Fruit fly (Drosophila melanogaster) whole organism, embryonic: ENCODE data around the gene CG32588.
A peak's percentile ranks its signal among the peaks of the same experiment; 100 is the strongest.

Source experiments
- CG10274 ChIP-seq: fragments of 200-800 bp; sonication (Bioruptor generic); optimal IDR thresholded peaks from 3 replicates; lab custom pipeline; 2017; ENCODE audit warnings: missing biosample characterization, mild to moderate bottlenecking, missing genetic modification characterization
- CG10543 ChIP-seq: fragments of 200-800 bp; sonication (Bioruptor generic); optimal IDR thresholded peaks from 3 replicates; lab custom pipeline; 2017; ENCODE audit warnings: missing biosample characterization, mild to moderate bottlenecking, missing genetic modification characterization, moderate library complexity
- CG12236 ChIP-seq: fragments of 200-800 bp; sonication (Bioruptor generic); optimal IDR thresholded peaks from 2 replicates; lab custom pipeline; 2016; ENCODE audit warnings: missing biosample characterization, missing genetic modification characterization
- CG12299 ChIP-seq: fragments of 200-800 bp; sonication (Bioruptor generic); optimal IDR thresholded peaks from 2 replicates; lab custom pipeline; 2018; ENCODE audit warnings: missing biosample characterization, mild to moderate bottlenecking, missing genetic modification characterization
- CG15269 ChIP-seq: fragments of 200-800 bp; sonication (Bioruptor generic); optimal IDR thresholded peaks from 2 replicates; lab custom pipeline; 2018; ENCODE audit warnings: missing biosample characterization, mild to moderate bottlenecking, missing genetic modification characterization, moderate library complexity
- CG1529 ChIP-seq: fragments of 200-800 bp; sonication (Bioruptor generic); optimal IDR thresholded peaks from 3 replicates; lab custom pipeline; 2018; ENCODE audit warnings: missing biosample characterization, missing genetic modification characterization
- CG1602 ChIP-seq: fragments of 200-800 bp; sonication (Bioruptor generic); optimal IDR thresholded peaks from 3 replicates; lab custom pipeline; 2016; ENCODE audit warnings: missing biosample characterization, missing genetic modification characterization
- CG17361 ChIP-seq: fragments of 200-800 bp; sonication (Bioruptor generic); IDR thresholded peaks from 3 replicates; pipeline ENCODE4 v1.3.6; 2022; ENCODE audit warnings: missing biosample characterization, missing genetic modification characterization
- CG17385 ChIP-seq: fragments of 200-800 bp; sonication (Bioruptor generic); optimal IDR thresholded peaks from 3 replicates; lab custom pipeline; 2018; ENCODE audit warnings: missing biosample characterization, mild to moderate bottlenecking, missing genetic modification characterization
- CG18599 ChIP-seq: fragments of 200-800 bp; sonication (Bioruptor generic); optimal IDR thresholded peaks from 3 replicates; lab custom pipeline; 2017; ENCODE audit warnings: missing biosample characterization, missing genetic modification characterization, mild to moderate bottlenecking, moderate library complexity, missing genetic modification reagents
- CG18764 ChIP-seq: fragments of 200-800 bp; sonication (Bioruptor generic); optimal IDR thresholded peaks from 3 replicates; lab custom pipeline; 2016; ENCODE audit warnings: missing biosample characterization, missing genetic modification characterization
- CG2712 ChIP-seq: fragments of 200-800 bp; optimal IDR thresholded peaks from 3 replicates; lab custom pipeline; 2019; ENCODE audit warnings: missing biosample characterization, mild to moderate bottlenecking, missing genetic modification characterization, moderate library complexity
- CG32767 ChIP-seq: fragments of 200-800 bp; sonication (Bioruptor generic); IDR thresholded peaks from 2 replicates; pipeline ENCODE4 v1.3.6; 2022; ENCODE audit warnings: missing biosample characterization, missing genetic modification characterization
- CG3281 ChIP-seq: fragments of 200-800 bp; sonication (Bioruptor generic); optimal IDR thresholded peaks from 3 replicates; lab custom pipeline; 2017; ENCODE audit warnings: missing biosample characterization, mild to moderate bottlenecking, missing genetic modification characterization
- CG3407 ChIP-seq: fragments of 200-800 bp; sonication (Bioruptor generic); optimal IDR thresholded peaks from 2 replicates; lab custom pipeline; 2018; ENCODE audit warnings: missing biosample characterization, mild to moderate bottlenecking, missing genetic modification characterization
- CG6791 ChIP-seq: fragments of 200-800 bp; sonication (Bioruptor generic); IDR thresholded peaks from 3 replicates; pipeline ENCODE4 v1.3.6; 2022; ENCODE audit warnings: missing biosample characterization, missing genetic modification characterization; ENCODE audit not compliant: partially characterized antibody
- CG8924 ChIP-seq: fragments of 200-800 bp; optimal IDR thresholded peaks from 3 replicates; lab custom pipeline; 2019; ENCODE audit warnings: missing biosample characterization, mild to moderate bottlenecking, missing genetic modification characterization, moderate library complexity
- CG9609 ChIP-seq: fragments of 200-800 bp; sonication (Bioruptor generic); optimal IDR thresholded peaks from 3 replicates; lab custom pipeline; 2016; ENCODE audit warnings: missing biosample characterization, missing genetic modification characterization
- CG9817 ChIP-seq: fragments of 200-800 bp; sonication (Bioruptor generic); optimal IDR thresholded peaks from 2 replicates; lab custom pipeline; 2018; ENCODE audit warnings: missing biosample characterization, mild to moderate bottlenecking, missing genetic modification characterization, moderate library complexity
- CG9932 ChIP-seq: fragments of 200-800 bp; sonication (Bioruptor generic); IDR thresholded peaks from 2 replicates; pipeline ENCODE4 v1.3.6; 2022; ENCODE audit warnings: missing biosample characterization, missing genetic modification characterization
- Chrac-16 ChIP-seq: fragments of 200-800 bp; sonication (Bioruptor generic); optimal IDR thresholded peaks from 3 replicates; lab custom pipeline; 2016; ENCODE audit warnings: missing biosample characterization, missing genetic modification characterization
- Dad ChIP-seq: fragments of 200-800 bp; sonication (Bioruptor generic); optimal IDR thresholded peaks from 3 replicates; lab custom pipeline; 2016; ENCODE audit warnings: missing biosample characterization, missing genetic modification characterization
- Dbx ChIP-seq: fragments of 200-800 bp; sonication (Bioruptor generic); IDR thresholded peaks from 3 replicates; pipeline ENCODE4 v1.3.6; 2022; ENCODE audit warnings: missing biosample characterization, missing genetic modification characterization
- Dip3 ChIP-seq: fragments of 200-800 bp; sonication (Bioruptor generic); optimal IDR thresholded peaks from 3 replicates; lab custom pipeline; 2016; ENCODE audit warnings: missing biosample characterization, missing genetic modification characterization
- E2f2 ChIP-seq: fragments of 200-800 bp; sonication (Bioruptor generic); IDR thresholded peaks from 2 replicates; pipeline ENCODE4 v1.3.6; 2022; ENCODE audit warnings: missing biosample characterization, missing genetic modification characterization
- GATAe ChIP-seq: fragments of 200-800 bp; sonication (Bioruptor generic); conservative IDR thresholded peaks from 2 replicates; pipeline ENCODE4 v1.3.6; 2022; ENCODE audit warnings: missing biosample characterization, missing genetic modification characterization
- Hr3 ChIP-seq: fragments of 200-800 bp; sonication (Bioruptor generic); optimal IDR thresholded peaks from 3 replicates; lab custom pipeline; 2016; ENCODE audit warnings: missing biosample characterization, missing genetic modification characterization
- NC2α ChIP-seq: fragments of 200-800 bp; sonication (Bioruptor generic); optimal IDR thresholded peaks from 2 replicates; lab custom pipeline; 2016; ENCODE audit warnings: missing biosample characterization, missing genetic modification characterization
- NFAT ChIP-seq: fragments of 200-800 bp; sonication (Bioruptor generic); IDR thresholded peaks from 2 replicates; pipeline ENCODE4 v1.3.6; 2022; ENCODE audit warnings: missing biosample characterization, missing genetic modification characterization
- Nf-YC ChIP-seq: fragments of 200-800 bp; optimal IDR thresholded peaks from 3 replicates; lab custom pipeline; 2019; ENCODE audit warnings: missing biosample characterization, mild to moderate bottlenecking, missing genetic modification characterization, moderate library complexity
- Ptx1 ChIP-seq: fragments of 200-800 bp; sonication (Bioruptor generic); IDR thresholded peaks from 2 replicates; pipeline ENCODE4 v1.3.6; 2022; ENCODE audit warnings: missing biosample characterization, missing genetic modification characterization
- Sin3A ChIP-seq: fragments of >200 bp; optimal IDR thresholded peaks from 2 replicates; lab custom pipeline; 2018
- Ssrp ChIP-seq: fragments of 200-800 bp; sonication (Bioruptor generic); optimal IDR thresholded peaks from 2 replicates; lab custom pipeline; 2018; ENCODE audit warnings: missing biosample characterization, mild to moderate bottlenecking, missing genetic modification characterization, moderate library complexity
- Stat92E ChIP-seq, 3 experiments: fragments of >200 bp in 2 of 3; fragments of 200-800 bp in 1 of 3; sonication (Bioruptor generic) in 1 of 3; optimal IDR thresholded peaks; 2 replicates each; lab custom pipeline; 2017 to 2019; ENCODE audit warnings: missing biosample characterization in 3 of 3, missing genetic modification characterization in 3 of 3, mild to moderate bottlenecking in 1 of 3, moderate library complexity in 1 of 3
- ap ChIP-seq: fragments of 200-800 bp; sonication (Bioruptor generic); IDR thresholded peaks from 2 replicates; pipeline ENCODE4 v1.3.6; 2022; ENCODE audit warnings: missing biosample characterization, missing genetic modification characterization
- ato ChIP-seq: fragments of 200-800 bp; sonication (Bioruptor generic); IDR thresholded peaks from 2 replicates; pipeline ENCODE4 v1.3.6; 2022; ENCODE audit warnings: missing biosample characterization, missing genetic modification characterization; ENCODE audit not compliant: partially characterized antibody
- az2 ChIP-seq: fragments of 200-800 bp; sonication (Bioruptor generic); optimal IDR thresholded peaks from 3 replicates; lab custom pipeline; 2016; ENCODE audit warnings: missing biosample characterization, missing genetic modification characterization
- dmrt11E ChIP-seq: fragments of 200-800 bp; sonication (Bioruptor generic); optimal IDR thresholded peaks from 3 replicates; lab custom pipeline; 2018; ENCODE audit warnings: missing biosample characterization, mild to moderate bottlenecking, missing genetic modification characterization, moderate library complexity
- ems ChIP-seq: fragments of 200-800 bp; sonication (Bioruptor generic); optimal IDR thresholded peaks from 3 replicates; lab custom pipeline; 2016; ENCODE audit warnings: missing biosample characterization, missing genetic modification characterization
- ewg ChIP-seq: fragments of 200-800 bp; sonication (Bioruptor generic); optimal IDR thresholded peaks from 3 replicates; lab custom pipeline; 2017; ENCODE audit warnings: mild to moderate bottlenecking, missing biosample characterization, missing genetic modification reagents, missing genetic modification characterization
- ken ChIP-seq: fragments of 200-800 bp; sonication (Bioruptor generic); IDR thresholded peaks from 3 replicates; pipeline ENCODE4 v1.3.6; 2022; ENCODE audit warnings: missing biosample characterization, missing genetic modification characterization
- luna ChIP-seq: fragments of 200-800 bp; sonication (Bioruptor generic); optimal IDR thresholded peaks from 2 replicates; lab custom pipeline; 2016; ENCODE audit warnings: missing biosample characterization, missing genetic modification characterization
- pnt ChIP-seq: fragments of 200-800 bp; sonication (Bioruptor generic); optimal IDR thresholded peaks from 3 replicates; lab custom pipeline; 2016; ENCODE audit warnings: missing biosample characterization, missing genetic modification characterization
- row ChIP-seq: fragments of 200-800 bp; sonication (Bioruptor generic); IDR thresholded peaks from 3 replicates; pipeline ENCODE4 v1.3.6; 2022; ENCODE audit warnings: missing biosample characterization, missing genetic modification characterization
- scrt ChIP-seq: fragments of 200-800 bp; sonication (Bioruptor generic); optimal IDR thresholded peaks from 2 replicates; lab custom pipeline; 2018; ENCODE audit warnings: missing biosample characterization, mild to moderate bottlenecking, missing genetic modification characterization, moderate library complexity
- sisA ChIP-seq: fragments of 200-800 bp; sonication (Bioruptor generic); IDR thresholded peaks from 2 replicates; pipeline ENCODE4 v1.3.6; 2022; ENCODE audit warnings: missing biosample characterization, missing genetic modification characterization
- slou ChIP-seq: fragments of 200-800 bp; sonication (Bioruptor generic); optimal IDR thresholded peaks from 3 replicates; lab custom pipeline; 2016; ENCODE audit warnings: missing biosample characterization, missing genetic modification characterization
- sob ChIP-seq: fragments of 200-800 bp; sonication (Bioruptor generic); IDR thresholded peaks from 2 replicates; pipeline ENCODE4 v1.3.6; 2022; ENCODE audit warnings: missing biosample characterization, missing genetic modification characterization
- stc ChIP-seq: fragments of 200-800 bp; sonication (Bioruptor generic); IDR thresholded peaks from 2 replicates; pipeline ENCODE4 v1.3.6; 2022; ENCODE audit warnings: missing biosample characterization, missing genetic modification characterization
- tgo ChIP-seq: fragments of 200-800 bp; sonication (Bioruptor generic); IDR thresholded peaks from 3 replicates; pipeline ENCODE4 v1.3.6; 2022; ENCODE audit warnings: missing biosample characterization, missing genetic modification characterization
- tio ChIP-seq: fragments of 200-800 bp; sonication (Bioruptor generic); optimal IDR thresholded peaks from 2 replicates; lab custom pipeline; 2017; ENCODE audit warnings: missing biosample characterization, missing genetic modification characterization, inconsistent platforms

CG32588 gene

DNA sequence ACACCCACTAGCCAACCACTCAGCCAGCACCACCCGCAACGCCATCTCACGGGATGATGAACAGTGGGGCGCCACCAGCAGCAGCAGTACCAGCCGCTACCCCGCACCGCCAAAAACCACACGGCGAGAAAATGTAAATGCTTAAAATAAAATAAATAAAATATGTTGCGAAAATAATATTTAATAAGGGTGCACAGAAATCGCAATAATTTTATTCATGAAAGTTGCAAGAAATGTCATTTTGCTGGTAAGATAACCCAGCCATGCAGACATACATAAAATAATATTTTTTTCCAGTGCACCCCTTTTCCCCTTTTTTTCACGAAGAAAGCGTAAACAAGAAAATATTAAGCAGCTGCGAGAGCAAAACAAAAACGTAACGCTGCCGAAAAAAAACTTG lies 9.6 kb upstream of the CG32588 start (continued):
- TF ChIP-seq NC2α (GFP tag; lab: Kevin White, UChicago) (no peak), Hr3 (GFP tag; lab: Kevin White, UChicago) (peak; percentile 49), az2 (GFP tag; lab: Kevin White, UChicago) (peak; percentile 52), slou (peak; percentile 60), CG18599 (GFP tag; lab: Kevin White, UChicago) (peak; percentile 89), Ssrp (tag; lab: Kevin White, UChicago) (peak; percentile 50), Stat92E (GFP tag; optimal IDR thresholded peaks at IDR 0.05; lab: Kevin White, UChicago) (no peak), dmrt11E (no peak), ap (GFP tag; lab: Robert Waterston, UW) (peak; percentile 32; the same call in 1 of the 2 replicates), Sin3A (lab: Kevin White, UChicago) (no peak), CG9932 (GFP tag; lab: Robert Waterston, UW) (peak; percentile 65), ems (no peak), CG12236 (no peak), Dbx (GFP tag; lab: Robert Waterston, UW) (peak; percentile 77), CG6791 (GFP tag; lab: Robert Waterston, UW) (no peak), CG17385 (peak; percentile 61), tio (GFP tag; lab: Kevin White, UChicago) (peak; percentile 36), scrt (peak; percentile 66), CG10274 (GFP tag; lab: Kevin White, UChicago) (peak; percentile 13), ato (no peak), CG2712 (tag; lab: Kevin White, UChicago) (peak; percentile 63), CG17361 (peak; percentile 66; the same call in 2 of the 3 replicates), tgo (peak; percentile 72), E2f2 (peak; percentile 8; the same call in 1 of the 2 replicates), CG8924 (tag; lab: Kevin White, UChicago) (peak; percentile 65), Chrac-16 (peak; percentile 19), pnt (GFP tag; lab: Kevin White, UChicago) (no peak), CG9817 (tag; lab: Kevin White, UChicago) (peak; percentile 64), stc (peak; percentile 55; the same call in 1 of the 2 replicates), sob (GFP tag; lab: Robert Waterston, UW) (peak; percentile 70), luna (GFP tag; lab: Kevin White, UChicago) (no peak), ken (peak; percentile 61; the same call in 1 of the 3 replicates), row (GFP tag; lab: Robert Waterston, UW) (peak; percentile 81), NFAT (GFP tag; lab: Robert Waterston, UW) (no peak), CG3407 (GFP tag; lab: Kevin White, UChicago) (peak; percentile 28), CG12299 (tag; lab: Kevin White, UChicago) (peak; percentile 39), CG10543 (GFP tag; lab: Kevin White, UChicago) (peak; percentile 67), CG18764 (GFP tag; lab: Kevin White, UChicago) (peak; percentile 6), GATAe (0 out of 2 replicates have a peak, but pooled peaks have one; percentile 17), CG1529 (GFP tag; lab: Kevin White, UChicago) (peak; percentile 26), CG3281 (GFP tag; lab: Kevin White, UChicago) (peak; percentile 77), sisA (peak; percentile 67), Dip3 (GFP tag; lab: Kevin White, UChicago) (peak; percentile 38), CG32767 (GFP tag; lab: Robert Waterston, UW) (peak; percentile 48; the same call in 1 of the 2 replicates), CG9609 (peak; percentile 7), Dad (no peak), CG15269 (peak; percentile 70), ewg (GFP tag; lab: Kevin White, UChicago) (peak; percentile 38), Ptx1 (peak; percentile 80), CG1602 (GFP tag; lab: Kevin White, UChicago) (peak; percentile 28), Nf-YC (tag; lab: Kevin White, UChicago) (peak; percentile 41)
